Worm (Caenorhabditis elegans) whole organism, L1 larva: ENCODE results near the gene nhr-291.

ENCODE experiments used
- C16A3.4 ChIP-seq: fragments of 150-350 bp; optimal IDR thresholded peaks from 2 replicates; lab custom pipeline; 2014; ENCODE audit warnings: missing biosample characterization, missing genetic modification characterization
- C34B4.2 ChIP-seq: sonication (generic microtip); optimal IDR thresholded peaks from 2 replicates; lab custom pipeline; 2017; ENCODE audit warnings: mild to moderate bottlenecking, missing genetic modification characterization, missing compliant biosample characterization
- aly-2 ChIP-seq: fragments of 150-350 bp; optimal IDR thresholded peaks from 2 replicates; lab custom pipeline; 2014; ENCODE audit warnings: missing biosample characterization, missing genetic modification characterization
- ceh-63 ChIP-seq: fragments of 200-800 bp; sonication (Bioruptor generic); optimal IDR thresholded peaks from 2 replicates; lab custom pipeline; 2018; ENCODE audit warnings: mild to moderate bottlenecking, missing genetic modification characterization, missing compliant biosample characterization
- ces-1 ChIP-seq: fragments of 150-350 bp; optimal IDR thresholded peaks from 2 replicates; lab custom pipeline; 2014; ENCODE audit warnings: missing biosample characterization, missing genetic modification reagents, missing genetic modification characterization
- dpl-1 ChIP-seq, 3 experiments: fragments of 150-350 bp in 2 of 3; sonication (generic microtip) in 1 of 3; optimal IDR thresholded peaks; 2 replicates each; lab custom pipeline; 2014 to 2017; ENCODE audit warnings: missing biosample characterization in 3 of 3, missing genetic modification characterization in 3 of 3, missing genetic modification reagents in 3 of 3
- efl-1 ChIP-seq, 4 experiments: fragments of 150-350 bp; optimal IDR thresholded peaks in 3 of 4; peaks in 1 of 4; 1 replicate in 1 of 4; 2 replicates in 3 of 4; lab custom pipeline; 2014; ENCODE audit warnings: missing biosample characterization in 2 of 4, missing genetic modification characterization in 2 of 4, missing genetic modification reagents in 2 of 4
- egl-13 ChIP-seq: sonication (generic microtip); optimal IDR thresholded peaks from 2 replicates; lab custom pipeline; 2016; ENCODE audit warnings: missing genotype, missing genetic modification reagents, missing genetic modification characterization, missing compliant biosample characterization
- elt-2 ChIP-seq: sonication (generic microtip); optimal IDR thresholded peaks from 2 replicates; lab custom pipeline; 2016; ENCODE audit warnings: missing genetic modification characterization, mild to moderate bottlenecking, inconsistent platforms, missing compliant biosample characterization, missing genetic modification reagents
- ets-5 ChIP-seq: fragments of 200-800 bp; sonication (Bioruptor generic); IDR thresholded peaks from 2 replicates; pipeline ENCODE4 v1.3.6; 2022; ENCODE audit warnings: missing genetic modification characterization, missing compliant biosample characterization
- fkh-4 ChIP-seq: sonication (generic microtip); optimal IDR thresholded peaks from 2 replicates; lab custom pipeline; 2016; ENCODE audit warnings: missing compliant biosample characterization, missing genetic modification characterization, borderline replicate concordance
- fos-1 ChIP-seq: fragments of 150-350 bp; optimal IDR thresholded peaks from 2 replicates; lab custom pipeline; 2014; ENCODE audit warnings: missing biosample characterization, missing genetic modification characterization
- hlh-17 ChIP-seq: fragments of 200-800 bp; sonication (Bioruptor generic); optimal IDR thresholded peaks from 2 replicates; lab custom pipeline; 2018; ENCODE audit warnings: missing genetic modification characterization, mild to moderate bottlenecking, missing compliant biosample characterization, moderate library complexity, borderline replicate concordance
- hlh-4 ChIP-seq: sonication (generic microtip); optimal IDR thresholded peaks from 2 replicates; lab custom pipeline; 2016; ENCODE audit warnings: mild to moderate bottlenecking, missing genetic modification characterization, missing compliant biosample characterization
- irx-1 ChIP-seq: sonication (generic microtip); optimal IDR thresholded peaks from 2 replicates; lab custom pipeline; 2016; ENCODE audit warnings: missing genetic modification characterization, missing compliant biosample characterization
- jun-1 ChIP-seq: fragments of 150-350 bp; optimal IDR thresholded peaks from 2 replicates; lab custom pipeline; 2014; ENCODE audit warnings: missing biosample characterization, missing genetic modification reagents, missing genetic modification characterization
- lin-13 ChIP-seq: fragments of 150-350 bp; optimal IDR thresholded peaks from 2 replicates; lab custom pipeline; 2014; ENCODE audit warnings: missing biosample characterization, missing genetic modification reagents, missing genetic modification characterization
- lin-14 ChIP-seq: fragments of 200-800 bp; sonication (Bioruptor generic); optimal IDR thresholded peaks from 2 replicates; lab custom pipeline; 2018; ENCODE audit warnings: mild to moderate bottlenecking, missing genetic modification characterization, moderate library complexity, missing compliant biosample characterization
- lin-35 ChIP-seq, 2 experiments: fragments of 150-350 bp; optimal IDR thresholded peaks; 2 replicates each; lab custom pipeline; 2014; ENCODE audit warnings: missing biosample characterization in 2 of 2, missing genetic modification characterization in 2 of 2, missing genetic modification reagents in 2 of 2
- lir-3 ChIP-seq: sonication (generic microtip); optimal IDR thresholded peaks from 2 replicates; lab custom pipeline; 2016; ENCODE audit warnings: mild to moderate bottlenecking, missing genetic modification characterization, moderate library complexity, missing compliant biosample characterization; ENCODE audit not compliant: poor library complexity
- mep-1 ChIP-seq: fragments of 150-350 bp; optimal IDR thresholded peaks from 2 replicates; lab custom pipeline; 2014; ENCODE audit warnings: missing biosample characterization, missing genetic modification characterization
- nhr-12 ChIP-seq: sonication (generic microtip); optimal IDR thresholded peaks from 2 replicates; lab custom pipeline; 2017; ENCODE audit warnings: missing biosample characterization, missing genetic modification characterization
- nhr-19 ChIP-seq: fragments of 200-800 bp; sonication (Bioruptor generic); conservative IDR thresholded peaks from 2 replicates; pipeline ENCODE4 v1.3.6; 2022; ENCODE audit warnings: missing genetic modification characterization, missing compliant biosample characterization
- nhr-20 ChIP-seq: sonication (generic microtip); optimal IDR thresholded peaks from 2 replicates; lab custom pipeline; 2016; ENCODE audit warnings: mild to moderate bottlenecking, missing genetic modification characterization, missing compliant biosample characterization
- nhr-47 ChIP-seq: sonication (generic microtip); optimal IDR thresholded peaks from 2 replicates; lab custom pipeline; 2016; ENCODE audit warnings: mild to moderate bottlenecking, missing genetic modification characterization, moderate library complexity, missing compliant biosample characterization
- nhr-76 ChIP-seq: sonication (generic microtip); optimal IDR thresholded peaks from 2 replicates; lab custom pipeline; 2017; ENCODE audit warnings: missing biosample characterization, missing genetic modification characterization
- nhr-90 ChIP-seq: sonication (generic microtip); optimal IDR thresholded peaks from 2 replicates; lab custom pipeline; 2016; ENCODE audit warnings: mild to moderate bottlenecking, missing genetic modification characterization, missing compliant biosample characterization; ENCODE audit not compliant: poor library complexity
- pag-3 ChIP-seq: sonication (generic microtip); optimal IDR thresholded peaks from 2 replicates; lab custom pipeline; 2017; ENCODE audit warnings: missing genetic modification characterization, mild to moderate bottlenecking, missing compliant biosample characterization, antibody characterized with exemption, borderline replicate concordance; ENCODE audit not compliant: insufficient read depth
- pax-3 ChIP-seq: fragments of 200-800 bp; sonication (Bioruptor generic); optimal IDR thresholded peaks from 2 replicates; lab custom pipeline; 2018; ENCODE audit warnings: mild to moderate bottlenecking, missing genetic modification characterization, moderate library complexity, missing compliant biosample characterization
- pqm-1 ChIP-seq: sonication (generic microtip); optimal IDR thresholded peaks from 3 replicates; lab custom pipeline; 2017; ENCODE audit warnings: missing biosample characterization, missing genetic modification characterization
- rnt-1 ChIP-seq: sonication (generic microtip); optimal IDR thresholded peaks from 2 replicates; lab custom pipeline; 2016; ENCODE audit warnings: mild to moderate bottlenecking, missing genetic modification characterization, moderate library complexity, missing compliant biosample characterization
- skn-1 ChIP-seq: fragments of 150-350 bp; optimal IDR thresholded peaks from 2 replicates; lab custom pipeline; 2014; ENCODE audit warnings: missing biosample characterization, missing genetic modification characterization
- sup-37 ChIP-seq: fragments of 200-800 bp; sonication (Bioruptor generic); optimal IDR thresholded peaks from 2 replicates; lab custom pipeline; 2018; ENCODE audit warnings: mild to moderate bottlenecking, missing genetic modification characterization, missing compliant biosample characterization
- tbx-2 ChIP-seq: sonication (generic microtip); optimal IDR thresholded peaks from 2 replicates; lab custom pipeline; 2016; ENCODE audit warnings: missing genetic modification characterization, missing compliant biosample characterization
- zip-4 ChIP-seq: fragments of 200-800 bp; sonication (Bioruptor generic); optimal IDR thresholded peaks from 2 replicates; lab custom pipeline; 2018; ENCODE audit warnings: mild to moderate bottlenecking, missing genetic modification characterization, moderate library complexity, missing compliant biosample characterization
- ztf-11 ChIP-seq, 2 experiments: sonication (generic microtip); optimal IDR thresholded peaks; 2 replicates each; lab custom pipeline; 2016 to 2017; ENCODE audit warnings: missing genetic modification characterization in 2 of 2, missing biosample characterization in 1 of 2, missing compliant biosample characterization in 1 of 2
- ztf-4 ChIP-seq: fragments of 150-350 bp; optimal IDR thresholded peaks from 2 replicates; lab custom pipeline; 2014; ENCODE audit warnings: missing biosample characterization, missing genetic modification characterization

Gene nhr-291

DNA sequence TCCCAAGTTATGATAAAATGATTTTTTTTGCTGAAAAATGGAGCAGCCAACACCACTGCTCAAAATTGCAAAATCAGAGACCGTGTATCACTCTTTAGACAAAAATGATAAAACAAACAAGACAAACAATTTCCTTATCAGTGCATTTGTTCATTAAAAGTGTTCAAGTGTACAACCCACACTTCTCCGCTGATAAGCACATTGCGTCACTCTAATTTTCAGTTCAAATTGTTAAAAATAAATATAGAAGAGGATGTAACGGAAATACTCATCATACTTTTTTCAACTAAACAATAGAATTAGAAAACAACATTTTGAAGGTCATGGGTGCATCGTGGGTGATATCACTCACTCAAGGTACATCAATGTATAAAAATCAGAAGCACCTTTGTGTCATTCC lies at the start of gene nhr-291:
Gene nhr-291, plus strand, starts transcription at position 324 of the 400 bp plus-strand sequence.
- TF ChIP-seq nhr-90 (tag; lab: Kevin White, UChicago) (no peak), ces-1 (GFP tag; lab: Kevin White, UChicago) (no peak), elt-2 (tag; lab: Kevin White, UChicago) (peak; percentile 99), pag-3 (tag; lab: Kevin White, UChicago) (no peak), nhr-12 (tag; lab: Kevin White, UChicago) (no peak), lir-3 (no peak), pqm-1 (peak; percentile 55), nhr-20 (tag; lab: Kevin White, UChicago) (peak; percentile 38), pax-3 (tag; lab: Kevin White, UChicago) (peak; percentile 77), efl-1 (optimal IDR thresholded peaks at IDR 0.05; lab: Kevin White, UChicago) (no peak), efl-1 (GFP tag; optimal IDR thresholded peaks at IDR 0.05 in 1 of 2; lab: Kevin White, UChicago) (peak in 1 of 2 experiments; percentile 14), jun-1 (tag; lab: Kevin White, UChicago) (peak; percentile 65), lin-35 (GFP tag; optimal IDR thresholded peaks at IDR 0.05; lab: Kevin White, UChicago) (peak in 1 of 2 experiments; percentile 45), mep-1 (tag; lab: Kevin White, UChicago) (no peak)
- TF ChIP-seq, all 84 proteins: peak for 7

DNA sequence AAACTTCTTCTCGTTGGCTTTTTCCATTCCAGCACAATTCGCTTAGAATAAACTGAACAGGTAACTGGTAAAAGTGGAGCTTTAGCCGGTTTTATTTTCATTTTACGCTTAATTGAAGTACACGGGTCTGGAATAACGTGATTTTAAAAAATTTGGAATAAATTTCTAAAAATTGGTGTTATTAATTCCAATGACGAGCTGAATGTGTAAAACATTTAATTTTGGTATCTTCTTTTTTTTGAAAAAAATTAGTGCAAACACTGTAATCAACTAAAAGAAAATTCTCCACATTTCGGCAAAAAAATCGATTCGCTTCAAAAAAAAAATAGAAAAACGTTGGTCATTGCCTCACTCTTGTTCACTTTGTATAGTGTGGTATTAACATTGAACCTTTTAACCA lies 46.5 kb upstream of the nhr-291 start, which contains the start of gene T10H4.4:
Gene T10H4.4, minus strand, starts transcription at position 101 of the 400 bp plus-strand sequence.
- TF ChIP-seq zip-4 (GFP tag; lab: Kevin White, UChicago) (no peak), lin-14 (GFP tag; lab: Kevin White, UChicago) (no peak), sup-37 (GFP tag; lab: Kevin White, UChicago) (no peak), ets-5 (GFP tag; lab: Robert Waterston, UW) (no peak), hlh-17 (GFP tag; lab: Kevin White, UChicago) (no peak), hlh-4 (tag; lab: Kevin White, UChicago) (no peak), egl-13 (tag; lab: Kevin White, UChicago) (no peak), ztf-11 (tag; optimal IDR thresholded peaks at IDR 0.05; lab: Kevin White, UChicago) (no peak)

DNA sequence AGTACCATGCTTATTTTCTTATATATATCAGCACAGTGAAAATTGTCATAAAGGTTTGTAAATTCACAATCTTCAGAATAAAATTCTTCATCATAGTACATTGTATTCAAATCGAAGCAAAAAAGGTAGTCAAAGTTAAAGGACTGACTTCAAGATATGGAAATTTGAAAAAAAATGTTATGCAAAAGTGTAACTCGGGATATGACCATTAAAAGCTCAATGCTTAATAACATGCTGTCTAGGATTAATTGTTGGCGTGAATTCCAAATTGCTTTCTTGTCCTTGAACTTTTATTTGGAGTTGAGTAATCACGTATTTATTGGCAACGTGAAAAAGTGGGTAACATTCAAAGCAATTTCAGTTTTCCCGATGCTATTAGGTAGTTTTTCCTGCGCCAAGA lies 44.0 kb upstream of the nhr-291 start, which contains the start of gene srw-16:
Gene srw-16, minus strand, starts transcription at position 101 of the 400 bp plus-strand sequence.
- TF ChIP-seq fkh-4 (tag; lab: Kevin White, UChicago), result no peak
- TF ChIP-seq ets-5 (GFP tag; lab: Robert Waterston, UW), result no peak
- no peak for TF ChIP-seq C16A3.4 (tag; lab: Kevin White, UChicago)
- no peak for TF ChIP-seq lir-3
- no peak for TF ChIP-seq skn-1 (tag; lab: Kevin White, UChicago)

DNA sequence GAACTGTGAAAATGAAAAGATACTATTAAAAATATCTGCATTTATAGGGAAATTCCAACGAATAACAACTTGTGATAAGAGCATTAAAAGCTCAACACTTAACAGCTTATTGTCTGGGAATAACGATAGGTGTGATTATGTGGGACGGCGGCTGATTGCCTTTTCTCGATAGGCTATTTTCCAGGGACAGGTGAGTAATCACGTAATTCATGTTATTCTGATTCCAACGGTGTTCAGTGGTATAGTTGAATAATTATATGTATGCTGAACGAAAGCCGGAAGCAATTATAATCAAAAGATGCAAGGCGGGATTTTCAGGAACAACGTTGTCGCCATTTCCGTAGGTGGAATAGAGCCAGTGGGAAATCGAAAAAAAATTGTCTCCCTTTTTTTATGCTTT lies 41.8 kb upstream of the nhr-291 start, which contains the start of gene srw-17:
Gene srw-17, minus strand, starts transcription at position 101 of the 400 bp plus-strand sequence.
- TF ChIP-seq aly-2 (tag; lab: Kevin White, UChicago), result no peak
- no peak for TF ChIP-seq rnt-1
- TF ChIP-seq ztf-4 (tag; lab: Kevin White, UChicago), result no peak
- TF ChIP-seq C34B4.2 (tag; lab: Kevin White, UChicago), result no peak
- no peak for TF ChIP-seq ceh-63 (GFP tag; lab: Kevin White, UChicago)
- no peak for TF ChIP-seq dpl-1 (GFP tag; optimal IDR thresholded peaks at IDR 0.05; lab: Kevin White, UChicago)
- no peak for TF ChIP-seq nhr-12 (tag; lab: Kevin White, UChicago)
- no peak for TF ChIP-seq irx-1 (tag; lab: Kevin White, UChicago)
- no peak for TF ChIP-seq nhr-47
- no peak for TF ChIP-seq nhr-19 (GFP tag; lab: Robert Waterston, UW)
- TF ChIP-seq lin-13 (GFP tag; lab: Kevin White, UChicago), result no peak
- TF ChIP-seq nhr-76 (tag; lab: Kevin White, UChicago), result no peak
- no peak for TF ChIP-seq tbx-2 (tag; lab: Kevin White, UChicago)
- TF ChIP-seq fos-1 (tag; lab: Kevin White, UChicago), result no peak
